Worm (Caenorhabditis elegans): Measurements from ENCODE around the gene Y17D7C.1.

- TF ChIP-seq F23B12.7 (tag; optimal IDR thresholded peaks at IDR 0.05; ENCODE audit: insufficient read depth) (no peak), ets-4 (GFP tag; optimal IDR thresholded peaks at IDR 0.05) (no peak), ceh-79 (tag; optimal IDR thresholded peaks at IDR 0.05) (no peak), fkh-3 (tag; optimal IDR thresholded peaks at IDR 0.05) (no peak), D2030.7 (GFP tag; IDR thresholded peaks at IDR 0.05) (no peak), mcd-1 (GFP tag; IDR thresholded peaks at IDR 0.05) (no peak)
Observed at ce11 chrV:18701306-18701705, 5.1 kb upstream of the Y17D7C.1 start, which contains the start of gene Y69H2.9.
